Worm (Caenorhabditis elegans) whole organism, L3 larva: ENCODE measurements around the gene F53C3.4.

ENCODE experiments used
- R02D3.7 ChIP-seq: fragments of 150-350 bp; optimal IDR thresholded peaks from 2 replicates; lab custom pipeline; 2014; ENCODE audit warnings: missing biosample characterization, missing genetic modification characterization
- ZK546.5 ChIP-seq: sonication (generic microtip); optimal IDR thresholded peaks from 2 replicates; lab custom pipeline; 2017; ENCODE audit warnings: missing biosample characterization, missing genetic modification characterization
- ama-1 ChIP-seq: fragments of 150-350 bp; optimal IDR thresholded peaks from 2 replicates; lab custom pipeline; 2018
- ceh-16 ChIP-seq: sonication (generic microtip); optimal IDR thresholded peaks from 2 replicates; lab custom pipeline; 2017; ENCODE audit warnings: missing biosample characterization, missing genetic modification characterization
- mdl-1 ChIP-seq: fragments of 150-350 bp; optimal IDR thresholded peaks from 2 replicates; lab custom pipeline; 2014; ENCODE audit warnings: missing biosample characterization, missing genetic modification characterization
- nfya-1 ChIP-seq: sonication (generic microtip); optimal IDR thresholded peaks from 2 replicates; lab custom pipeline; 2017; ENCODE audit warnings: missing genetic modification characterization, mild to moderate bottlenecking, missing compliant biosample characterization, antibody characterized with exemption, moderate library complexity; ENCODE audit not compliant: insufficient read depth
- nhr-12 ChIP-seq: fragments of 150-350 bp; optimal IDR thresholded peaks from 2 replicates; lab custom pipeline; 2014; ENCODE audit warnings: missing biosample characterization, missing genetic modification characterization
- zag-1 ChIP-seq: fragments of 150-350 bp; optimal IDR thresholded peaks from 2 replicates; lab custom pipeline; 2014; ENCODE audit warnings: missing biosample characterization, missing genetic modification characterization

- TF ChIP-seq ZK546.5 (tag; lab: Kevin White, UChicago) (no peak), nhr-12 (tag; lab: Kevin White, UChicago) (no peak), ama-1 (lab: Kevin White, UChicago) (no peak), zag-1 (tag; lab: Kevin White, UChicago) (no peak), R02D3.7 (tag; lab: Kevin White, UChicago) (no peak), ceh-16 (tag; lab: Kevin White, UChicago) (no peak), mdl-1 (tag; lab: Kevin White, UChicago) (no peak), nfya-1 (no peak)
Observed at ce11 chrII:3877874-3878273, 23.3 kb upstream of the F53C3.4 start, which contains the start of gene sdz-7.
